Worm (Caenorhabditis elegans) whole organism, L2 larva: ENCODE results near the gene clec-171.

Experiments
- R02D3.7 ChIP-seq: fragments of 150-350 bp; optimal IDR thresholded peaks from 2 replicates; lab custom pipeline; 2014; ENCODE audit warnings: missing biosample characterization, missing genetic modification characterization
- alr-1 ChIP-seq: fragments of 150-350 bp; optimal IDR thresholded peaks from 2 replicates; lab custom pipeline; 2014; ENCODE audit warnings: missing biosample characterization, missing genetic modification characterization
- aly-2 ChIP-seq: fragments of 150-350 bp; optimal IDR thresholded peaks from 2 replicates; lab custom pipeline; 2014; ENCODE audit warnings: missing biosample characterization, missing genetic modification characterization
- ceh-16 ChIP-seq: fragments of 150-350 bp; optimal IDR thresholded peaks from 2 replicates; lab custom pipeline; 2014; ENCODE audit warnings: missing biosample characterization, missing genetic modification characterization
- fos-1 ChIP-seq: fragments of 150-350 bp; optimal IDR thresholded peaks from 2 replicates; lab custom pipeline; 2014; ENCODE audit warnings: missing biosample characterization, missing genetic modification characterization
- lin-11 ChIP-seq: fragments of 150-350 bp; sonication (generic microtip); optimal IDR thresholded peaks from 2 replicates; lab custom pipeline; 2014; ENCODE audit warnings: missing biosample characterization, missing genetic modification characterization, inconsistent platforms, mixed read lengths
- nhr-12 ChIP-seq: fragments of 150-350 bp; optimal IDR thresholded peaks from 2 replicates; lab custom pipeline; 2014; ENCODE audit warnings: missing biosample characterization, missing genetic modification characterization
- peb-1 ChIP-seq: fragments of 150-350 bp; optimal IDR thresholded peaks from 2 replicates; lab custom pipeline; 2014; ENCODE audit warnings: missing biosample characterization, missing genetic modification characterization
- unc-39 ChIP-seq: fragments of 150-350 bp; optimal IDR thresholded peaks from 2 replicates; lab custom pipeline; 2014; ENCODE audit warnings: missing biosample characterization, missing genetic modification characterization
- unc-62 ChIP-seq: fragments of 150-350 bp; optimal IDR thresholded peaks from 2 replicates; lab custom pipeline; 2014; ENCODE audit warnings: missing biosample characterization, missing genetic modification reagents, missing genetic modification characterization
- ztf-11 ChIP-seq: sonication (generic microtip); optimal IDR thresholded peaks from 2 replicates; lab custom pipeline; 2017; ENCODE audit warnings: missing biosample characterization, missing genetic modification characterization

DNA sequence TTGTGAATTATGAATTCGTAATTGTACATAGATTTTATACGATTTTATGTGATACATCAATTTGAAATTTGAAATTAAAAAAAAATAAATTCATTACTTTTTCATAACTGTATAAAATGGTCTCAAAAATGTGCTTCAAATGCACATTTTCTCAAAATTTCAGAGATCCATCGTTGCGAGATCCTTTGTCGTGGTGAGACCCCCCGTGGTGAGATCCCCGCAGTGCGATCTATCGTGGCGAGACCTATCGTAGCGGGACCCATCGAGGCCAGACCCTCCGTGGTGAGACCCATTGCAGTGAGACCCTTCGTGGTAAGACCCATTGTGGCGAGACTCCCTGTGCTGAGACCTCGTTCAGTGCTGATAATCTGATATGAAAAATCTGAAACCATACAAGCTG, 32.2 kb upstream of the clec-171 start:
- no peak for TF ChIP-seq R02D3.7 (tag; lab: Kevin White, UChicago)
- no peak for TF ChIP-seq nhr-12 (tag; lab: Kevin White, UChicago)
- TF ChIP-seq ceh-16 = no peak
- no peak for TF ChIP-seq fos-1 (tag; lab: Kevin White, UChicago)
- TF ChIP-seq lin-11 (tag; lab: Kevin White, UChicago) = no peak
- TF ChIP-seq ztf-11 = no peak
- TF ChIP-seq alr-1 = no peak
- no peak for TF ChIP-seq aly-2 (tag; lab: Kevin White, UChicago)
- no peak for TF ChIP-seq unc-62 (GFP tag; lab: Kevin White, UChicago)
- no peak for TF ChIP-seq unc-39
- TF ChIP-seq peb-1 (tag; lab: Kevin White, UChicago) = no peak
